Worm (Caenorhabditis elegans): Measurements from ENCODE around the gene Y54G2A.38.
A peak's percentile ranks its signal among the peaks of the same experiment; 100 is the strongest.
"Not testable (repeated sequence)": the region's sequence is repeated elsewhere in the genome, so short reads cannot be mapped to it uniquely, and the experiment has no call there.

Y54G2A.38 gene

ce11 chrIV:2716474-2716873 lies 42.8 kb upstream of the Y54G2A.38 start, which contains the start of gene Y94H6A.7:
Gene Y94H6A.7, minus strand, starts transcription at chrIV:2716574.
- not testable (repeated sequence) for TF ChIP-seq unc-39, nhr-2, sptf-1 (tag; optimal IDR thresholded peaks at IDR 0.05)

DNA sequence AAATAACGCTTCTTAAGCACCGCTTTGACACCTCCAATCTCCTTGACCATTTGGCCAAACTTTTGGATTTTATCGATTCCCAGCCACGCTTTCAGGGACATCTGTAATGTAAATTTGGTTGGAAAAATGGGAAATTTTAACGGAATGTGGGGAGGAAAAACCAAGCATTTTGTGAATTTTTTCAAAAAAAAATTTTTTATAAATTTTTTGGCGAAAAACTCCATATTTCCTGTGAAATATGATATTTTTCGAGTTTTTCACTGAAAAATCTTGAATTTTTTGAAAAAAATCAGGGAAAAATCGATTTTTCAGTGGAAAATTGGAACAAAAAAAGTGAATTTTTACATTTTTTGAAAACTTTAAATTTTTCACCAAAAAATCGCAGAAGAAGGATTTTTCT lies 39.5 kb upstream of the Y54G2A.38 start, which contains the start of gene ndua-12:
ndua-12 (minus strand) TSS at position 101 of the 400 bp plus-strand sequence.
- TF ChIP-seq snpc-4 (tag; optimal IDR thresholded peaks at IDR 0.05); bed-3 (GFP tag; optimal IDR thresholded peaks at IDR 0.05); unc-120 (tag; optimal IDR thresholded peaks at IDR 0.05; ENCODE audit: poor library complexity, severe bottlenecking): not testable (repeated sequence)

DNA sequence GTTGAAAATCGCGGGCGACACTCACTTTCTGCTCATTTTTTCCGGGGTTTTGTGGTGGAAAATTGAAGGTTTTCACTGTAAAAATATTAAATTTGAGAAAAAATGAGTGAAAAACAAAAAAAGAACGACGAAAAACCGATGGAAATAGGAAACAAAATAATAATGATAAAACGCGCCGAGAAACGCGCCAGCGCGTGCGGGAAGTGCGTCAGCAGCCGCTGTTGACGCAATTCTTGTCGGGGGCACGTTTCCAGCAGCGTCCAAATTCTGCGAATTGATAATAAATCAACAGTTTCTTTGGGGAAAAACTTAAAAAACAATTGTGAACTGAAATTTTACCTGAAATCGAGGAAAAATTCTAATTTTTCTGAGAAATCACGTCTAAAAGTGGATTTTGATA lies 33.5 kb upstream of the Y54G2A.38 start, which contains the start of gene ubxn-2:
ubxn-2 (minus strand) TSS at position 36 of the 400 bp plus-strand sequence.
- TF ChIP-seq cnd-1 (tag; optimal IDR thresholded peaks at IDR 0.05) (no peak), M03D4.4 (tag; optimal IDR thresholded peaks at IDR 0.05) (peak; percentile 45), hlh-1 (tag; optimal IDR thresholded peaks at IDR 0.05) (peak; percentile 13), bed-3 (GFP tag; optimal IDR thresholded peaks at IDR 0.05) (no peak), unc-39 (tag; optimal IDR thresholded peaks at IDR 0.05) (no peak), snpc-4 (tag; optimal IDR thresholded peaks at IDR 0.05) (no peak), mab-5 (tag; optimal IDR thresholded peaks at IDR 0.05) (no peak), lsy-2 (tag; optimal IDR thresholded peaks at IDR 0.05) (peak; percentile 75), nhr-28 (tag; optimal IDR thresholded peaks at IDR 0.05) (no peak), elt-1 (tag; optimal IDR thresholded peaks at IDR 0.05; ENCODE audit: borderline replicate concordance, insufficient read depth) (no peak), lin-32 (GFP tag; optimal IDR thresholded peaks at IDR 0.05) (no peak), lin-13 (tag; optimal IDR thresholded peaks at IDR 0.05) (peak; percentile 73), nhr-237 (tag; optimal IDR thresholded peaks at IDR 0.05) (peak; percentile 30), unc-62 (GFP tag; optimal IDR thresholded peaks at IDR 0.05) (no peak), ces-1 (GFP tag; optimal IDR thresholded peaks at IDR 0.05) (no peak), ztf-11 (tag; optimal IDR thresholded peaks at IDR 0.05) (no peak), nhr-12 (tag; optimal IDR thresholded peaks at IDR 0.05) (no peak), drap-1 (GFP tag; optimal IDR thresholded peaks at IDR 0.05) (no peak), mep-1 (tag; optimal IDR thresholded peaks at IDR 0.05) (peak; percentile 60), elt-3 (tag; optimal IDR thresholded peaks at IDR 0.05) (no peak), ham-2 (GFP tag; optimal IDR thresholded peaks at IDR 0.05) (no peak), mls-2 (tag; optimal IDR thresholded peaks at IDR 0.05) (no peak), flh-1 (GFP tag; optimal IDR thresholded peaks at IDR 0.05) (no peak), ceh-43 (GFP tag; optimal IDR thresholded peaks at IDR 0.05) (no peak), tbx-8 (GFP tag; optimal IDR thresholded peaks at IDR 0.05) (peak; percentile 24), sptf-1 (tag; optimal IDR thresholded peaks at IDR 0.05) (peak; percentile 56), nhr-76 (tag; optimal IDR thresholded peaks at IDR 0.05) (no peak), sem-2 (GFP tag; optimal IDR thresholded peaks at IDR 0.05) (no peak), ceh-39 (tag; optimal IDR thresholded peaks at IDR 0.05) (peak; percentile 22), blmp-1 (tag; optimal IDR thresholded peaks at IDR 0.05) (no peak), pha-4 (tag; optimal IDR thresholded peaks at IDR 0.05) (peak; percentile 57), zip-8 (tag; optimal IDR thresholded peaks at IDR 0.05) (no peak), nhr-2 (tag; optimal IDR thresholded peaks at IDR 0.05) (no peak), unc-120 (tag; optimal IDR thresholded peaks at IDR 0.05; ENCODE audit: poor library complexity, severe bottlenecking) (no peak), ceh-83 (GFP tag; optimal IDR thresholded peaks at IDR 0.05) (no peak)

DNA sequence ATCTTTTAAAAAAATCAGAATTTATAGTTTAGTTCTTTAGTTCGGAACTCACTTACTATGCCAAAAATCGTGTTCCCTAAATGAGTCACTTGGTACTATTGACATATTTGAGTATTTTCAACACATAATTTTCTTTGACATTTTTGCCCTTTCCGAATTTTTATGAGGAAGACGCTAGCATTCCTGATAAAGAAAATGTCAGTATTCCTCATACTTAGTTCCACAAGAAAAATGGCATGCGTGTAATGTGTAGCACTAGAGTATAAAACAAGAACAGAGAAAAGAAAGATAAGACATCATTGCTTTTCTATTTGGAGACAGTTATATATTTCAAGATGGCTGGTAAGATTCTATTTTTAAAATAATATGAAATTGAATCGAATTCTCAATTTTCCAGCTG lies 29.3 kb upstream of the Y54G2A.38 start, which contains the start of gene Y94H6A.2:
Y94H6A.2 (plus strand) TSS at position 336 of the 400 bp plus-strand sequence.
- no peak for TF ChIP-seq hlh-1 (tag; optimal IDR thresholded peaks at IDR 0.05)
- TF ChIP-seq ztf-11 (tag; optimal IDR thresholded peaks at IDR 0.05): no peak
- no peak for TF ChIP-seq unc-62 (GFP tag; optimal IDR thresholded peaks at IDR 0.05)
- no peak for TF ChIP-seq unc-39 (tag; optimal IDR thresholded peaks at IDR 0.05)
- no peak for TF ChIP-seq sem-2 (GFP tag; optimal IDR thresholded peaks at IDR 0.05)
- no peak for TF ChIP-seq flh-1 (GFP tag; optimal IDR thresholded peaks at IDR 0.05)
- no peak for TF ChIP-seq ceh-39 (tag; optimal IDR thresholded peaks at IDR 0.05)
- TF ChIP-seq M03D4.4 (tag; optimal IDR thresholded peaks at IDR 0.05): no peak
- no peak for TF ChIP-seq ham-2 (GFP tag; optimal IDR thresholded peaks at IDR 0.05)
- TF ChIP-seq blmp-1 (tag; optimal IDR thresholded peaks at IDR 0.05): no peak
